Comparison of ENCODE assay signal across 3 fruit fly cellular contexts in the genomic region with DNA sequence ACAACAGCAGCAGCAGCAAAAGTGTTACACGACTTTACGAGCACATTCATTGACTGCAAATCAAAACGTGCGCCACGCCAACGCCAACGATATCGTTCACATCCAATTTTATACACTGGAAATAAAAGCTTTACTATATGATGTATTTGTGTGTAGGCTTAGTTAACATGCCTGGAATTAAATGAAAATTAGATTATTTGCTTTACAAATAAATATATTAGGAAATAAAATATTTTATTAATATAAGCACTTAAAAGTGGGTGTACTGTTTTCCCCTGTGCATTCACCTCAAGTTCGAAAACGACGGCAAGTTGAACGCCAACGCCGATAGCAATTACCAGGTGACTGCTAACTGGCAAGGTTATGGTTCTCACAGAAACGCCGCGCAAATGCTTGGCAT.
TF ChIP-seq lines count a peak whose summit lies in the region.

No protein-coding gene starts in this region.

- TF ChIP-seq CTCF in whole organism, embryonic (GFP tag; optimal IDR thresholded peaks at IDR 0.05; lab: Kevin White, UChicago): no peak

TF ChIP-seq in whole organism, embryonic, 481 proteins besides CTCF, POLR2A, EP300 and RAD21 (continues in another document):
- TF ChIP-seq cad (GFP tag; optimal IDR thresholded peaks at IDR 0.05; lab: Kevin White, UChicago) (no peak), dimm (GFP tag; IDR thresholded peaks at IDR 0.05; lab: Robert Waterston, UW) (no peak), CG7357 (GFP tag; IDR thresholded peaks at IDR 0.05; lab: Robert Waterston, UW) (0 out of 3 replicates have a peak, but pooled peaks have one; percentile 35), CG9932 (GFP tag; IDR thresholded peaks at IDR 0.05; lab: Robert Waterston, UW) (no peak), chinmo (GFP tag; IDR thresholded peaks at IDR 0.05; lab: Robert Waterston, UW; ENCODE audit: partially characterized antibody) (no peak), sisA (GFP tag; IDR thresholded peaks at IDR 0.05; lab: Robert Waterston, UW) (0 out of 2 replicates have a peak, but pooled peaks have one; percentile 37), BtbVII (GFP tag; optimal IDR thresholded peaks at IDR 0.05; lab: Kevin White, UChicago) (no peak), CG9817 (tag; optimal IDR thresholded peaks at IDR 0.05; lab: Kevin White, UChicago) (peak; percentile 5), CG10979 (tag; optimal IDR thresholded peaks at IDR 0.05; lab: Kevin White, UChicago) (no peak), CG14441 (GFP tag; IDR thresholded peaks at IDR 0.05; lab: Robert Waterston, UW) (peak; percentile 60), ap (GFP tag; IDR thresholded peaks at IDR 0.05; lab: Robert Waterston, UW) (no peak), Scr (GFP tag; IDR thresholded peaks at IDR 0.05; lab: Robert Waterston, UW; ENCODE audit: partially characterized antibody) (no peak), bcd (GFP tag; optimal IDR thresholded peaks at IDR 0.05; lab: Kevin White, UChicago) (peak; percentile 3), NC2β (GFP tag; optimal IDR thresholded peaks at IDR 0.05; lab: Kevin White, UChicago) (no peak), Ptx1 (GFP tag; IDR thresholded peaks at IDR 0.05; lab: Robert Waterston, UW) (peak; percentile 62), gsb (GFP tag; IDR thresholded peaks at IDR 0.05; lab: Robert Waterston, UW) (peak; percentile 43; the same call in 1 of the 2 replicates), Hsf (GFP tag; optimal IDR thresholded peaks at IDR 0.05; lab: Kevin White, UChicago) (no peak), Hr3 (GFP tag; optimal IDR thresholded peaks at IDR 0.05; lab: Kevin White, UChicago) (no peak), CG17361 (GFP tag; IDR thresholded peaks at IDR 0.05; lab: Robert Waterston, UW) (no peak; the same call in 2 of the 3 replicates), Abd-B (GFP tag; optimal IDR thresholded peaks at IDR 0.05; lab: Kevin White, UChicago) (peak; percentile 12), dmrt99B (tag; optimal IDR thresholded peaks at IDR 0.05; lab: Kevin White, UChicago) (peak; percentile 71), CG10654 (GFP tag; optimal IDR thresholded peaks at IDR 0.05; lab: Kevin White, UChicago) (no peak), abd-A (tag; optimal IDR thresholded peaks at IDR 0.05; lab: Kevin White, UChicago) (no peak), CG2889 (GFP tag; IDR thresholded peaks at IDR 0.05; lab: Robert Waterston, UW) (no peak), CG3838 (GFP tag; optimal IDR thresholded peaks at IDR 0.05; lab: Kevin White, UChicago) (no peak), ATbp (GFP tag; optimal IDR thresholded peaks at IDR 0.05; lab: Kevin White, UChicago) (no peak), HHEX (GFP tag; optimal IDR thresholded peaks at IDR 0.05; lab: Kevin White, UChicago) (peak; percentile 20), CG11696 (GFP tag; IDR thresholded peaks at IDR 0.05; lab: Robert Waterston, UW) (no peak), ttk (GFP tag; IDR thresholded peaks at IDR 0.05; lab: Robert Waterston, UW) (peak; percentile 53)

TF ChIP-seq in whole organism, prepupa, 60 proteins besides CTCF, POLR2A, EP300 and RAD21 (continues in another document):
- TF ChIP-seq Hr38 (GFP tag; optimal IDR thresholded peaks at IDR 0.05; lab: Kevin White, UChicago) (no peak), CG1621 (tag; optimal IDR thresholded peaks at IDR 0.05; lab: Kevin White, UChicago) (no peak), acj6 (GFP tag; optimal IDR thresholded peaks at IDR 0.05; lab: Kevin White, UChicago) (no peak), CG6276 (GFP tag; optimal IDR thresholded peaks at IDR 0.05; lab: Kevin White, UChicago) (peak; percentile 24), Met (GFP tag; optimal IDR thresholded peaks at IDR 0.05; lab: Kevin White, UChicago) (no peak), CG6163 (GFP tag; IDR thresholded peaks at IDR 0.05; lab: Robert Waterston, UW) (peak; percentile 49; the same call in 1 of the 3 replicates), eg (GFP tag; IDR thresholded peaks at IDR 0.05; lab: Robert Waterston, UW) (peak; percentile 84), CG10631 (GFP tag; optimal IDR thresholded peaks at IDR 0.05; lab: Kevin White, UChicago) (no peak), Eip75B (GFP tag; optimal IDR thresholded peaks at IDR 0.05; lab: Kevin White, UChicago) (no peak), CG11902 (GFP tag; optimal IDR thresholded peaks at IDR 0.05; lab: Kevin White, UChicago) (no peak), CG8632 (GFP tag; optimal IDR thresholded peaks at IDR 0.05; lab: Kevin White, UChicago) (no peak), CG34406 (GFP tag; optimal IDR thresholded peaks at IDR 0.05; lab: Kevin White, UChicago) (no peak), salr (GFP tag; optimal IDR thresholded peaks at IDR 0.05; lab: Kevin White, UChicago) (no peak), spab (GFP tag; optimal IDR thresholded peaks at IDR 0.05; lab: Kevin White, UChicago) (no peak), CG4318 (GFP tag; optimal IDR thresholded peaks at IDR 0.05; lab: Kevin White, UChicago) (no peak), Blimp-1 (GFP tag; optimal IDR thresholded peaks at IDR 0.05; lab: Kevin White, UChicago) (no peak), achi (GFP tag; optimal IDR thresholded peaks at IDR 0.05; lab: Kevin White, UChicago) (no peak), Gug (GFP tag; IDR thresholded peaks at IDR 0.05; lab: Robert Waterston, UW) (peak; percentile 50), ss (GFP tag; optimal IDR thresholded peaks at IDR 0.05; lab: Kevin White, UChicago) (no peak), CG3919 (GFP tag; optimal IDR thresholded peaks at IDR 0.05; lab: Kevin White, UChicago) (no peak), Eip78C (GFP tag; lab: Kevin White, UChicago) (peak; percentile 63), CG6808 (GFP tag; optimal IDR thresholded peaks at IDR 0.05; lab: Kevin White, UChicago) (no peak), Ets21C (GFP tag; optimal IDR thresholded peaks at IDR 0.05; lab: Kevin White, UChicago) (no peak), Smox (GFP tag; optimal IDR thresholded peaks at IDR 0.05; lab: Kevin White, UChicago) (no peak), CG32006 (GFP tag; optimal IDR thresholded peaks at IDR 0.05; lab: Kevin White, UChicago) (peak; percentile 10), Hr4 (GFP tag; optimal IDR thresholded peaks at IDR 0.05; lab: Kevin White, UChicago) (no peak), Eip93F (GFP tag; optimal IDR thresholded peaks at IDR 0.05; lab: Kevin White, UChicago) (no peak), CG10669 (GFP tag; optimal IDR thresholded peaks at IDR 0.05; lab: Kevin White, UChicago) (no peak), Sox102F (GFP tag; optimal IDR thresholded peaks at IDR 0.05; lab: Kevin White, UChicago) (no peak), CG6792 (GFP tag; optimal IDR thresholded peaks at IDR 0.05; lab: Kevin White, UChicago) (no peak), CG9139 (GFP tag; optimal IDR thresholded peaks at IDR 0.05; lab: Kevin White, UChicago) (no peak), CG11294 (GFP tag; IDR thresholded peaks at IDR 0.05; lab: Robert Waterston, UW) (peak; percentile 67)

TF ChIP-seq in whole organism, pupa, 21 proteins besides CTCF, POLR2A, EP300 and RAD21:
- peak; percentile 35; the same call in 2 of the 3 replicates for TF ChIP-seq fd96Ca (GFP tag; IDR thresholded peaks at IDR 0.05; lab: Robert Waterston, UW)
- no peak for TF ChIP-seq Snoo (tag; optimal IDR thresholded peaks at IDR 0.05; lab: Kevin White, UChicago)
- TF ChIP-seq CG32121 (GFP tag; IDR thresholded peaks at IDR 0.05; lab: Robert Waterston, UW): peak; percentile 79
- peak; percentile 78 for TF ChIP-seq CG4496 (GFP tag; IDR thresholded peaks at IDR 0.05; lab: Robert Waterston, UW)
- no peak for TF ChIP-seq EcR (GFP tag; optimal IDR thresholded peaks at IDR 0.05; lab: Kevin White, UChicago)
- no peak for TF ChIP-seq Pif1A (GFP tag; optimal IDR thresholded peaks at IDR 0.05; lab: Kevin White, UChicago)
- no peak for TF ChIP-seq CG34367 (tag; optimal IDR thresholded peaks at IDR 0.05; lab: Kevin White, UChicago)
- peak; percentile 72 for TF ChIP-seq Ets98B (GFP tag; IDR thresholded peaks at IDR 0.05; lab: Robert Waterston, UW)
